Worm (Caenorhabditis elegans) whole organism, late embryonic: ENCODE data around the gene cpf-1.

ENCODE experiments used
- F13H6.1 ChIP-seq: sonication (generic microtip); optimal IDR thresholded peaks from 2 replicates; lab custom pipeline; 2016; ENCODE audit warnings: missing genetic modification characterization, missing compliant biosample characterization
- K09A11.1 ChIP-seq: sonication (generic microtip); optimal IDR thresholded peaks from 2 replicates; lab custom pipeline; 2017; ENCODE audit warnings: antibody characterized with exemption, mild to moderate bottlenecking, missing genetic modification characterization, missing compliant biosample characterization; ENCODE audit not compliant: insufficient read depth
- Y22D7AL.16 ChIP-seq: sonication (generic microtip); optimal IDR thresholded peaks from 2 replicates; lab custom pipeline; 2016; ENCODE audit warnings: missing genetic modification characterization, missing compliant biosample characterization
- ceh-14 ChIP-seq: sonication (generic microtip); optimal IDR thresholded peaks from 2 replicates; lab custom pipeline; 2016; ENCODE audit warnings: missing genotype, missing genetic modification characterization, missing compliant biosample characterization
- ceh-18 ChIP-seq: sonication (generic microtip); optimal IDR thresholded peaks from 2 replicates; lab custom pipeline; 2016; ENCODE audit warnings: missing genetic modification characterization, missing compliant biosample characterization
- ceh-19 ChIP-seq: fragments of 200-800 bp; sonication (Bioruptor generic); optimal IDR thresholded peaks from 2 replicates; lab custom pipeline; 2018; ENCODE audit warnings: mild to moderate bottlenecking, missing genetic modification characterization, missing compliant biosample characterization
- ceh-22 ChIP-seq: sonication (generic microtip); optimal IDR thresholded peaks from 2 replicates; lab custom pipeline; 2017; ENCODE audit warnings: missing biosample characterization, missing genetic modification characterization
- ceh-48 ChIP-seq: sonication (generic microtip); optimal IDR thresholded peaks from 2 replicates; lab custom pipeline; 2016; ENCODE audit warnings: missing genetic modification characterization, inconsistent platforms, missing compliant biosample characterization
- ceh-6 ChIP-seq: fragments of 200-800 bp; sonication (Bioruptor generic); optimal IDR thresholded peaks from 2 replicates; lab custom pipeline; 2018; ENCODE audit warnings: mild to moderate bottlenecking, missing genetic modification characterization, missing compliant biosample characterization
- ceh-9 ChIP-seq: sonication (generic microtip); optimal IDR thresholded peaks from 2 replicates; lab custom pipeline; 2016; ENCODE audit warnings: mild to moderate bottlenecking, missing genetic modification characterization, inconsistent platforms, missing compliant biosample characterization
- che-1 ChIP-seq: sonication (generic microtip); optimal IDR thresholded peaks from 2 replicates; lab custom pipeline; 2016; ENCODE audit warnings: mild to moderate bottlenecking, missing genetic modification characterization, missing compliant biosample characterization
- dve-1 ChIP-seq: sonication (generic microtip); optimal IDR thresholded peaks from 2 replicates; lab custom pipeline; 2017; ENCODE audit warnings: antibody characterized with exemption, mild to moderate bottlenecking, missing genetic modification characterization, missing compliant biosample characterization
- elt-2 ChIP-seq: sonication (generic microtip); optimal IDR thresholded peaks from 2 replicates; lab custom pipeline; 2016; ENCODE audit warnings: missing genetic modification reagents, missing genetic modification characterization, missing compliant biosample characterization
- ets-4 ChIP-seq: sonication (generic microtip); optimal IDR thresholded peaks from 2 replicates; lab custom pipeline; 2016; ENCODE audit warnings: missing genetic modification characterization, missing compliant biosample characterization
- fax-1 ChIP-seq: sonication (generic microtip); optimal IDR thresholded peaks from 2 replicates; lab custom pipeline; 2016; ENCODE audit warnings: missing genotype, missing genetic modification characterization, missing compliant biosample characterization
- fkh-10 ChIP-seq: fragments of 150-350 bp; optimal IDR thresholded peaks from 2 replicates; lab custom pipeline; 2014; ENCODE audit warnings: missing biosample characterization, missing genetic modification reagents, missing genetic modification characterization
- gmeb-2 ChIP-seq: sonication (generic microtip); optimal IDR thresholded peaks from 2 replicates; lab custom pipeline; 2016; ENCODE audit warnings: missing genetic modification characterization, inconsistent platforms, missing compliant biosample characterization
- hlh-13 ChIP-seq: fragments of 200-800 bp; sonication (Bioruptor generic); optimal IDR thresholded peaks from 2 replicates; lab custom pipeline; 2018; ENCODE audit warnings: mild to moderate bottlenecking, missing genetic modification characterization, missing compliant biosample characterization
- hlh-15 ChIP-seq: sonication (generic microtip); optimal IDR thresholded peaks from 2 replicates; lab custom pipeline; 2016; ENCODE audit warnings: missing genetic modification characterization, missing compliant biosample characterization
- hlh-30 ChIP-seq: sonication (generic microtip); optimal IDR thresholded peaks from 2 replicates; lab custom pipeline; 2017; ENCODE audit warnings: antibody characterized with exemption, missing genetic modification characterization, missing compliant biosample characterization; ENCODE audit not compliant: insufficient read depth
- hlh-8 ChIP-seq: sonication (generic microtip); optimal IDR thresholded peaks from 2 replicates; lab custom pipeline; 2016; ENCODE audit warnings: missing genotype, missing genetic modification characterization, missing compliant biosample characterization
- lin-11 ChIP-seq: fragments of 200-800 bp; sonication (Bioruptor generic); optimal IDR thresholded peaks from 2 replicates; lab custom pipeline; 2018; ENCODE audit warnings: mild to moderate bottlenecking, missing genetic modification characterization, missing compliant biosample characterization
- madf-2 ChIP-seq: sonication (generic microtip); optimal IDR thresholded peaks from 2 replicates; lab custom pipeline; 2017; ENCODE audit warnings: missing genetic modification characterization, missing compliant biosample characterization
- mec-3 ChIP-seq: sonication (generic microtip); optimal IDR thresholded peaks from 2 replicates; lab custom pipeline; 2016; ENCODE audit warnings: borderline replicate concordance, missing genetic modification characterization, missing compliant biosample characterization
- nfya-1 ChIP-seq: sonication (generic microtip); optimal IDR thresholded peaks from 2 replicates; lab custom pipeline; 2017; ENCODE audit warnings: missing genetic modification characterization, mild to moderate bottlenecking, missing compliant biosample characterization, antibody characterized with exemption, moderate library complexity
- odd-2 ChIP-seq: sonication (generic microtip); optimal IDR thresholded peaks from 2 replicates; lab custom pipeline; 2017; ENCODE audit warnings: antibody characterized with exemption, mild to moderate bottlenecking, missing genetic modification characterization, missing compliant biosample characterization
- pag-3 ChIP-seq: sonication (generic microtip); optimal IDR thresholded peaks from 2 replicates; lab custom pipeline; 2016; ENCODE audit warnings: missing compliant biosample characterization, missing genetic modification characterization, borderline replicate concordance
- pat-9 ChIP-seq: fragments of 200-800 bp; sonication (Bioruptor generic); optimal IDR thresholded peaks from 2 replicates; lab custom pipeline; 2018; ENCODE audit warnings: mild to moderate bottlenecking, missing genetic modification characterization, moderate library complexity, missing compliant biosample characterization
- pax-1 ChIP-seq: fragments of 150-350 bp; optimal IDR thresholded peaks from 2 replicates; lab custom pipeline; 2014; ENCODE audit warnings: missing biosample characterization, missing genetic modification characterization
- pha-2 ChIP-seq: sonication (generic microtip); optimal IDR thresholded peaks from 2 replicates; lab custom pipeline; 2017; ENCODE audit warnings: mild to moderate bottlenecking, missing genetic modification characterization, missing compliant biosample characterization
- pqm-1 ChIP-seq: sonication (generic microtip); optimal IDR thresholded peaks from 2 replicates; lab custom pipeline; 2016; ENCODE audit warnings: missing genetic modification characterization, missing compliant biosample characterization
- pros-1 ChIP-seq: fragments of 150-350 bp; optimal IDR thresholded peaks from 2 replicates; lab custom pipeline; 2014; ENCODE audit warnings: missing biosample characterization, missing genetic modification reagents, missing genetic modification characterization
- rnt-1 ChIP-seq: sonication (generic microtip); optimal IDR thresholded peaks from 2 replicates; lab custom pipeline; 2016; ENCODE audit warnings: missing genetic modification characterization, missing compliant biosample characterization
- sdc-2 ChIP-seq: sonication (generic microtip); optimal IDR thresholded peaks from 2 replicates; lab custom pipeline; 2016; ENCODE audit warnings: missing genotype, missing genetic modification characterization, missing compliant biosample characterization
- sox-2 ChIP-seq: fragments of 200-800 bp; sonication (Bioruptor generic); IDR thresholded peaks from 2 replicates; pipeline ENCODE4 v1.3.6; 2022; ENCODE audit warnings: missing genetic modification reagents, missing genetic modification characterization, missing compliant biosample characterization
- sox-4 ChIP-seq: sonication (generic microtip); optimal IDR thresholded peaks from 2 replicates; lab custom pipeline; 2017; ENCODE audit warnings: mild to moderate bottlenecking, missing genetic modification characterization, inconsistent platforms, missing compliant biosample characterization
- syd-9 ChIP-seq: sonication (generic microtip); optimal IDR thresholded peaks from 2 replicates; lab custom pipeline; 2016; ENCODE audit warnings: mild to moderate bottlenecking, missing genetic modification characterization, moderate library complexity, missing compliant biosample characterization
- tbx-7 ChIP-seq: sonication (generic microtip); optimal IDR thresholded peaks from 2 replicates; lab custom pipeline; 2016; ENCODE audit warnings: missing genotype, missing genetic modification characterization, missing compliant biosample characterization
- unc-3 ChIP-seq, 2 experiments: fragments of 200-800 bp in 1 of 2; sonication (Bioruptor generic) in 1 of 2; sonication (generic microtip) in 1 of 2; conservative IDR thresholded peaks in 1 of 2; optimal IDR thresholded peaks in 1 of 2; 2 replicates each; pipeline versions ENCODE4 v1.3.6 to Lab custom; 2016 to 2022; ENCODE audit warnings: missing compliant biosample characterization in 2 of 2, missing genetic modification characterization in 2 of 2, missing genetic modification reagents in 1 of 2
- unc-42 ChIP-seq: sonication (generic microtip); optimal IDR thresholded peaks from 2 replicates; lab custom pipeline; 2016; ENCODE audit warnings: missing genotype, missing genetic modification characterization, missing compliant biosample characterization
- unc-55 ChIP-seq: sonication (generic microtip); optimal IDR thresholded peaks from 2 replicates; lab custom pipeline; 2017; ENCODE audit warnings: missing biosample characterization, missing genetic modification reagents, missing genetic modification characterization
- zip-5 ChIP-seq: sonication (generic microtip); optimal IDR thresholded peaks from 2 replicates; lab custom pipeline; 2016; ENCODE audit warnings: missing genetic modification characterization, missing compliant biosample characterization
- ztf-16 ChIP-seq: sonication (generic microtip); optimal IDR thresholded peaks from 2 replicates; lab custom pipeline; 2017; ENCODE audit warnings: missing genetic modification characterization, missing compliant biosample characterization

The cpf-1 gene

ce11 chrII:8639553-8639952 lies 37.3 kb upstream of the cpf-1 start:
- TF ChIP-seq hlh-15 (tag; lab: Kevin White, UChicago) (no peak), fax-1 (no peak), ets-4 (tag; lab: Kevin White, UChicago) (no peak)

DNA sequence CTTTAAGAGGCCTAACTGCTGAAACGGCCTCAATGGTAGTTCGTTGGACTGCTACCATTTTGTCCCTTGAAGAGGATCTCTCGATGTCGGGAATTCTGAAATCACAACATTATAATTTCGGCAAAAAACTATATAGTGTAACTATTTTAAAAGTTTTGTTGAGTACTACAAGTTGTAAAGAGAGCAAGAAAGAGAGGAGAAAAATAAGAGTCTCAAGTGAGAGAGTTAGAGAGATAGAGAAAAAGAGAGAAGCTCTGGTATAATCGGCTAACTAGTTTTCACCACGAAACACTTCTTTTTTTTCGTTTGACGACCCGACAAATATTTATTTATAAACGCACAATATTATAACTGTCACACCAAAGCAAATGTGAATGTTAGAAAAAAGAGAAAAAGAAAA lies 35.4 kb upstream of the cpf-1 start, which contains the start of gene vab-9:
TSS of gene vab-9 (minus strand) at position 101 of the 400 bp plus-strand sequence.
- TF ChIP-seq ceh-48 = no peak
- no peak for TF ChIP-seq dve-1 (tag; lab: Kevin White, UChicago)
- TF ChIP-seq ceh-6 (GFP tag; lab: Kevin White, UChicago) = no peak
- TF ChIP-seq lin-11 = no peak
- TF ChIP-seq che-1 (tag; lab: Kevin White, UChicago) = no peak
- no peak for TF ChIP-seq syd-9 (tag; lab: Kevin White, UChicago)
- TF ChIP-seq ceh-18 = no peak
- no peak for TF ChIP-seq mec-3 (tag; lab: Kevin White, UChicago)
- TF ChIP-seq unc-55 (GFP tag; lab: Kevin White, UChicago) = no peak
- TF ChIP-seq gmeb-2 (tag; lab: Kevin White, UChicago) = no peak
- TF ChIP-seq ceh-14 (tag; lab: Kevin White, UChicago) = no peak
- TF ChIP-seq pha-2 (tag; lab: Kevin White, UChicago) = no peak
- TF ChIP-seq hlh-8 = no peak
- no peak for TF ChIP-seq sox-2 (GFP tag; lab: Robert Waterston, UW)

- no peak for TF ChIP-seq pros-1 (tag; lab: Kevin White, UChicago)
- no peak for TF ChIP-seq pha-2 (tag; lab: Kevin White, UChicago)
- TF ChIP-seq gmeb-2 (tag; lab: Kevin White, UChicago) = no peak
- no peak for TF ChIP-seq zip-5 (tag; lab: Kevin White, UChicago)
- TF ChIP-seq lin-11 = no peak
- TF ChIP-seq ceh-18 = no peak
- no peak for TF ChIP-seq ceh-9
- TF ChIP-seq sdc-2 (tag; lab: Kevin White, UChicago) = no peak
- no peak for TF ChIP-seq unc-3 (GFP tag; conservative IDR thresholded peaks at IDR 0.05; lab: Robert Waterston, UW)
- TF ChIP-seq unc-3 (tag; optimal IDR thresholded peaks at IDR 0.05; lab: Kevin White, UChicago) = no peak
- TF ChIP-seq mec-3 (tag; lab: Kevin White, UChicago) = no peak
- no peak for TF ChIP-seq elt-2 (tag; lab: Kevin White, UChicago)
- TF ChIP-seq ceh-19 (GFP tag; lab: Kevin White, UChicago) = no peak
- TF ChIP-seq dve-1 (tag; lab: Kevin White, UChicago) = no peak
Observed at ce11 chrII:8634386-8634785, 32.1 kb upstream of the cpf-1 start, which contains the start of gene cutl-12. Gene cutl-12, minus strand, starts transcription at chrII:8634486.

DNA sequence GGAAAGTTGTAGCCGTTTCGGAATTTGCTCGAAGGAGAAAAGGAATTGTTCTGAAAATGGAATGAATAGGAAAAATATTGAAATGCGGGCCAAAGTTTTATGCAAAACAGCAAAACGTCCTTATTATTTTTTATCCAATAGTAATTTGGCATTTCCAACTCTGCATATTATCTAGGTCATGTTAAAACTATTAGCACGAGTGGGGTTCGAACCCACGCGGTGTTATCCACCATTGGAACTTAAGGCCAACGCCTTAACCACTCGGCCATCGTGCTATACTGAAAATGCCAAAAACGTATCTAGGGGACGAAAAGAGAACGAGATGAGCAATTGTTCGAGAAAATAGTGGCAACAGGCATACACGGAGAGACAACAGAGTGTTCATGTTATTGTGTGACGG lies 29.5 kb upstream of the cpf-1 start:
- TF ChIP-seq sox-2 (GFP tag; lab: Robert Waterston, UW) = no peak
- no peak for TF ChIP-seq sox-4 (tag; lab: Kevin White, UChicago)
- TF ChIP-seq ceh-18 = no peak
- no peak for TF ChIP-seq pat-9 (tag; lab: Kevin White, UChicago)
- TF ChIP-seq ztf-16 (tag; lab: Kevin White, UChicago) = no peak
- TF ChIP-seq ceh-19 (GFP tag; lab: Kevin White, UChicago) = no peak
- no peak for TF ChIP-seq pax-1
- TF ChIP-seq odd-2 = no peak
- TF ChIP-seq pha-2 (tag; lab: Kevin White, UChicago) = no peak
- TF ChIP-seq fax-1 = no peak
- no peak for TF ChIP-seq pag-3 (tag; lab: Kevin White, UChicago)
- no peak for TF ChIP-seq ceh-14 (tag; lab: Kevin White, UChicago)
- no peak for TF ChIP-seq dve-1 (tag; lab: Kevin White, UChicago)
- no peak for TF ChIP-seq unc-55 (GFP tag; lab: Kevin White, UChicago)

ce11 chrII:8630088-8630487 lies 27.8 kb upstream of the cpf-1 start, which contains the start of gene T22C8.6:
Gene T22C8.6, minus strand, starts transcription at chrII:8630281.
- TF ChIP-seq hlh-30 (tag; lab: Kevin White, UChicago) = no peak
- TF ChIP-seq K09A11.1 (tag; lab: Kevin White, UChicago) = no peak
- TF ChIP-seq ceh-22 (tag; lab: Kevin White, UChicago) = no peak
- no peak for TF ChIP-seq unc-42
- TF ChIP-seq F13H6.1 (tag; lab: Kevin White, UChicago) = no peak
- no peak for TF ChIP-seq dve-1 (tag; lab: Kevin White, UChicago)
- no peak for TF ChIP-seq nfya-1 (tag; lab: Kevin White, UChicago)
- TF ChIP-seq fkh-10 (GFP tag; lab: Kevin White, UChicago) = no peak
- no peak for TF ChIP-seq madf-2 (tag; lab: Kevin White, UChicago)
- TF ChIP-seq fax-1 = no peak
- TF ChIP-seq rnt-1 = no peak
- no peak for TF ChIP-seq Y22D7AL.16 (tag; lab: Kevin White, UChicago)
- no peak for TF ChIP-seq tbx-7
- TF ChIP-seq ztf-16 (tag; lab: Kevin White, UChicago) = no peak
- TF ChIP-seq hlh-13 = no peak
- no peak for TF ChIP-seq pqm-1 (tag; lab: Kevin White, UChicago)
